Worm (Caenorhabditis elegans) whole organism, L4 larva: ENCODE measurements around the gene T05A10.6.
A peak's percentile ranks its signal among the peaks of the same experiment; 100 is the strongest.

ENCODE experiments used
- F10B5.3 ChIP-seq: sonication (generic microtip); optimal IDR thresholded peaks from 2 replicates; lab custom pipeline; 2016; ENCODE audit warnings: mild to moderate bottlenecking, missing genetic modification characterization, missing compliant biosample characterization
- F37D6.2 ChIP-seq: sonication (generic microtip); optimal IDR thresholded peaks from 2 replicates; lab custom pipeline; 2016; ENCODE audit warnings: mild to moderate bottlenecking, missing genetic modification characterization, missing compliant biosample characterization
- F49E8.2 ChIP-seq: sonication (generic microtip); optimal IDR thresholded peaks from 2 replicates; lab custom pipeline; 2016; ENCODE audit warnings: missing compliant biosample characterization, mild to moderate bottlenecking, missing genetic modification characterization, borderline replicate concordance
- ZK337.2 ChIP-seq: fragments of 200-800 bp; sonication (Bioruptor generic); IDR thresholded peaks from 2 replicates; pipeline ENCODE4 v1.3.6; 2022; ENCODE audit warnings: missing genetic modification reagents, missing genetic modification characterization, missing compliant biosample characterization
- ZK546.5 ChIP-seq, 2 experiments: sonication (generic microtip); optimal IDR thresholded peaks; 2 replicates each; lab custom pipeline; 2017; ENCODE audit warnings: missing biosample characterization in 2 of 2, missing genetic modification characterization in 2 of 2
- ceh-28 ChIP-seq: fragments of 150-350 bp; optimal IDR thresholded peaks from 2 replicates; lab custom pipeline; 2014; ENCODE audit warnings: missing biosample characterization, missing genetic modification reagents, missing genetic modification characterization
- ceh-82 ChIP-seq: sonication (generic microtip); optimal IDR thresholded peaks from 2 replicates; lab custom pipeline; 2017; ENCODE audit warnings: missing biosample characterization, missing genetic modification characterization
- ces-1 ChIP-seq: fragments of 150-350 bp; sonication (generic microtip); optimal IDR thresholded peaks from 4 replicates; lab custom pipeline; 2014; ENCODE audit warnings: missing biosample characterization, missing genetic modification reagents, missing genetic modification characterization
- daf-16 ChIP-seq, 3 experiments: sonication (generic microtip); optimal IDR thresholded peaks; 2 replicates each; lab custom pipeline; 2016 to 2017; ENCODE audit warnings: missing genetic modification characterization in 3 of 3, missing genetic modification reagents in 3 of 3, mild to moderate bottlenecking in 2 of 3, missing compliant biosample characterization in 2 of 3, missing biosample characterization in 1 of 3, moderate library complexity in 1 of 3
- daf-19 ChIP-seq: fragments of 200-800 bp; sonication (Bioruptor generic); conservative IDR thresholded peaks from 2 replicates; pipeline ENCODE4 v1.3.6; 2022; ENCODE audit warnings: missing genetic modification characterization, missing compliant biosample characterization
- dmd-6 ChIP-seq: fragments of 200-800 bp; sonication (Bioruptor generic); IDR thresholded peaks from 2 replicates; pipeline ENCODE4 v1.3.6; 2022; ENCODE audit warnings: missing genetic modification reagents, missing genetic modification characterization, missing compliant biosample characterization
- dmd-8 ChIP-seq: fragments of 200-800 bp; sonication (Bioruptor generic); IDR thresholded peaks from 2 replicates; pipeline ENCODE4 v1.3.6; 2022; ENCODE audit warnings: missing genetic modification characterization, missing compliant biosample characterization
- duxl-1 ChIP-seq: sonication (generic microtip); optimal IDR thresholded peaks from 2 replicates; lab custom pipeline; 2016; ENCODE audit warnings: mild to moderate bottlenecking, missing genetic modification characterization, moderate library complexity, missing compliant biosample characterization; ENCODE audit not compliant: poor library complexity
- dve-1 ChIP-seq: sonication (generic microtip); optimal IDR thresholded peaks from 2 replicates; lab custom pipeline; 2017; ENCODE audit warnings: antibody characterized with exemption, mild to moderate bottlenecking, missing genetic modification characterization, missing compliant biosample characterization; ENCODE audit not compliant: insufficient read depth
- egl-27 ChIP-seq: sonication (generic microtip); optimal IDR thresholded peaks from 3 replicates; lab custom pipeline; 2017; ENCODE audit warnings: missing biosample characterization, missing genetic modification reagents, missing genetic modification characterization
- gei-8 ChIP-seq: fragments of 200-800 bp; sonication (Bioruptor generic); optimal IDR thresholded peaks from 2 replicates; lab custom pipeline; 2018; ENCODE audit warnings: mild to moderate bottlenecking, missing genetic modification characterization, missing compliant biosample characterization
- hif-1 ChIP-seq, 2 experiments: sonication (generic microtip); optimal IDR thresholded peaks; 2 replicates each; lab custom pipeline; 2016 to 2017; ENCODE audit warnings: missing compliant biosample characterization in 2 of 2, missing genetic modification characterization in 2 of 2, missing genetic modification reagents in 2 of 2, missing genotype in 2 of 2, mild to moderate bottlenecking in 1 of 2
- hlh-11 ChIP-seq: fragments of 200-800 bp; sonication (Bioruptor generic); optimal IDR thresholded peaks from 2 replicates; lab custom pipeline; 2018; ENCODE audit warnings: mild to moderate bottlenecking, missing genetic modification characterization, missing compliant biosample characterization
- hlh-30 ChIP-seq: sonication (generic microtip); optimal IDR thresholded peaks from 2 replicates; lab custom pipeline; 2017; ENCODE audit warnings: antibody characterized with exemption, mild to moderate bottlenecking, missing genetic modification characterization, missing compliant biosample characterization; ENCODE audit not compliant: insufficient read depth
- lim-7 ChIP-seq: fragments of 200-800 bp; sonication (Bioruptor generic); IDR thresholded peaks from 2 replicates; pipeline ENCODE4 v1.3.6; 2022; ENCODE audit warnings: missing genetic modification characterization, missing compliant biosample characterization
- lin-1 ChIP-seq: fragments of 200-800 bp; sonication (Bioruptor generic); IDR thresholded peaks from 2 replicates; pipeline ENCODE4 v1.3.6; 2022; ENCODE audit warnings: missing genetic modification reagents, missing genetic modification characterization, missing compliant biosample characterization
- lin-13 ChIP-seq: fragments of 150-350 bp; optimal IDR thresholded peaks from 2 replicates; lab custom pipeline; 2014; ENCODE audit warnings: missing biosample characterization, missing genetic modification reagents, missing genetic modification characterization
- lin-38 ChIP-seq: fragments of 200-800 bp; sonication (Bioruptor generic); IDR thresholded peaks from 2 replicates; pipeline ENCODE4 v1.3.6; 2022; ENCODE audit warnings: missing genetic modification reagents, missing genetic modification characterization, missing compliant biosample characterization
- lsy-2 ChIP-seq, 2 experiments: fragments of 150-350 bp in 1 of 2; sonication (generic microtip) in 1 of 2; optimal IDR thresholded peaks; 2 replicates each; lab custom pipeline; 2014 to 2017; ENCODE audit warnings: missing biosample characterization in 2 of 2, missing genetic modification characterization in 2 of 2
- madf-5 ChIP-seq, 2 experiments: fragments of 200-800 bp; sonication (Bioruptor generic); IDR thresholded peaks; 2 replicates each; pipeline ENCODE4 v1.3.6; 2022; ENCODE audit warnings: missing compliant biosample characterization in 2 of 2, missing genetic modification characterization in 2 of 2
- mdl-1 ChIP-seq, 2 experiments: fragments of 150-350 bp in 1 of 2; sonication (generic microtip) in 1 of 2; optimal IDR thresholded peaks; 2 replicates each; lab custom pipeline; 2014 to 2017; ENCODE audit warnings: missing biosample characterization in 2 of 2, missing genetic modification characterization in 2 of 2
- mep-1 ChIP-seq: fragments of 150-350 bp; sonication (generic microtip); optimal IDR thresholded peaks from 3 replicates; lab custom pipeline; 2014; ENCODE audit warnings: missing biosample characterization, missing genetic modification characterization
- mes-2 ChIP-seq: sonication (generic microtip); optimal IDR thresholded peaks from 2 replicates; lab custom pipeline; 2016; ENCODE audit warnings: missing genotype, mild to moderate bottlenecking, missing genetic modification characterization, missing compliant biosample characterization; ENCODE audit not compliant: poor library complexity, severe bottlenecking
- mxl-2 ChIP-seq: fragments of 200-800 bp; sonication (Bioruptor generic); conservative IDR thresholded peaks from 2 replicates; pipeline ENCODE4 v1.3.6; 2022; ENCODE audit warnings: missing genetic modification reagents, missing genetic modification characterization, missing compliant biosample characterization
- nhr-10 ChIP-seq: fragments of 150-350 bp; optimal IDR thresholded peaks from 2 replicates; lab custom pipeline; 2014; ENCODE audit warnings: missing biosample characterization, missing genetic modification characterization
- nhr-102 ChIP-seq: sonication (generic microtip); optimal IDR thresholded peaks from 2 replicates; lab custom pipeline; 2016; ENCODE audit warnings: mild to moderate bottlenecking, missing genetic modification characterization, moderate library complexity, missing compliant biosample characterization
- nhr-111 ChIP-seq: fragments of 200-800 bp; sonication (Bioruptor generic); optimal IDR thresholded peaks from 2 replicates; lab custom pipeline; 2018; ENCODE audit warnings: mild to moderate bottlenecking, missing genetic modification characterization, missing compliant biosample characterization
- nhr-237 ChIP-seq: sonication (generic microtip); optimal IDR thresholded peaks from 2 replicates; lab custom pipeline; 2017; ENCODE audit warnings: missing biosample characterization, missing genetic modification characterization
- nhr-25 ChIP-seq: sonication (generic microtip); optimal IDR thresholded peaks from 2 replicates; lab custom pipeline; 2017; ENCODE audit warnings: missing genetic modification characterization, mild to moderate bottlenecking, missing compliant biosample characterization, antibody characterized with exemption, moderate library complexity, borderline replicate concordance; ENCODE audit not compliant: insufficient read depth
- nhr-28 ChIP-seq: fragments of 150-350 bp; optimal IDR thresholded peaks from 2 replicates; lab custom pipeline; 2014; ENCODE audit warnings: missing biosample characterization, missing genetic modification characterization
- nhr-41 ChIP-seq: fragments of 200-800 bp; sonication (Bioruptor generic); IDR thresholded peaks from 2 replicates; pipeline ENCODE4 v1.3.6; 2022; ENCODE audit warnings: missing genetic modification reagents, missing genetic modification characterization, missing compliant biosample characterization
- nhr-76 ChIP-seq: fragments of 150-350 bp; optimal IDR thresholded peaks from 2 replicates; lab custom pipeline; 2014; ENCODE audit warnings: missing biosample characterization, missing genetic modification characterization
- nhr-77 ChIP-seq: fragments of 150-350 bp; optimal IDR thresholded peaks from 2 replicates; lab custom pipeline; 2014; ENCODE audit warnings: missing biosample characterization, missing genetic modification characterization
- pha-4 ChIP-seq, 2 experiments: fragments of 150-350 bp in 1 of 2; fragments of 200-800 bp in 1 of 2; sonication (Bioruptor generic) in 1 of 2; IDR thresholded peaks in 1 of 2; optimal IDR thresholded peaks in 1 of 2; 2 replicates each; pipeline versions ENCODE4 v1.3.6 to Lab custom; 2014 to 2022; ENCODE audit warnings: missing genetic modification characterization in 2 of 2, missing genetic modification reagents in 2 of 2, missing biosample characterization in 1 of 2, missing compliant biosample characterization in 1 of 2
- php-3 ChIP-seq: fragments of 200-800 bp; sonication (Bioruptor generic); IDR thresholded peaks from 2 replicates; pipeline ENCODE4 v1.3.6; 2022; ENCODE audit warnings: missing genetic modification reagents, missing genetic modification characterization, missing compliant biosample characterization
- sdz-12 ChIP-seq: fragments of 200-800 bp; sonication (Bioruptor generic); optimal IDR thresholded peaks from 2 replicates; lab custom pipeline; 2018; ENCODE audit warnings: mild to moderate bottlenecking, missing genetic modification characterization, missing compliant biosample characterization
- set-16 ChIP-seq: fragments of 200-800 bp; sonication (Bioruptor generic); IDR thresholded peaks from 2 replicates; pipeline ENCODE4 v1.3.6; 2022; ENCODE audit warnings: missing genetic modification reagents, missing genetic modification characterization, missing compliant biosample characterization
- spr-3 ChIP-seq: fragments of 200-800 bp; sonication (Bioruptor generic); optimal IDR thresholded peaks from 2 replicates; lab custom pipeline; 2018; ENCODE audit warnings: mild to moderate bottlenecking, missing genetic modification characterization, missing compliant biosample characterization
- tra-1 ChIP-seq: fragments of 200-800 bp; sonication (Bioruptor generic); IDR thresholded peaks from 2 replicates; pipeline ENCODE4 v1.3.6; 2022; ENCODE audit warnings: missing genetic modification reagents, missing genetic modification characterization, missing compliant biosample characterization
- vab-7 ChIP-seq: fragments of 200-800 bp; sonication (Bioruptor generic); IDR thresholded peaks from 2 replicates; pipeline ENCODE4 v1.3.6; 2022; ENCODE audit warnings: missing genetic modification reagents, missing genetic modification characterization, missing compliant biosample characterization
- zag-1 ChIP-seq: fragments of 150-350 bp; optimal IDR thresholded peaks from 2 replicates; lab custom pipeline; 2014; ENCODE audit warnings: missing biosample characterization, missing genetic modification characterization
- zfp-2 ChIP-seq: sonication (generic microtip); optimal IDR thresholded peaks from 2 replicates; lab custom pipeline; 2016; ENCODE audit warnings: mild to moderate bottlenecking, missing genetic modification characterization, missing compliant biosample characterization
- zip-11 ChIP-seq: fragments of 200-800 bp; sonication (Bioruptor generic); IDR thresholded peaks from 2 replicates; pipeline ENCODE4 v1.3.6; 2022; ENCODE audit warnings: missing genetic modification characterization, missing compliant biosample characterization
- ztf-11 ChIP-seq: fragments of 150-350 bp; optimal IDR thresholded peaks from 2 replicates; lab custom pipeline; 2014; ENCODE audit warnings: missing biosample characterization, missing genetic modification characterization

T05A10.6 gene

DNA sequence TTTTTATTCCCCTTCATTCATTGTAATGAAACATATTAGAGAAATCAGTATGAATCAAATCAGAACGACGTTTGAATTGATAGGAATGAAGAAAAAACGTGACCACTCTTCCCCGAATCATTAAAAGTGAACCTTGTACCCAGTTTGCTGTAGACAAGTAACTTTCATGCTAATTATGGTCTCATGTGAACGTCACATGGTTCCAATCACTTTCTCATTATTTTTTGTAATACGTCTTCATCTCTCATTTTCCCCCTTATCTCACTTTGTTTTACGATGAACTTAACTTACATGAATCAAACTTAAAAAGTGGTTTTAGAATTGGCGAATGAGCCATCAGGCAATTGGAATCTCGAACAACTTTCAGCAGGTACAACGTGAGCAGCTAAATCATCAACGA is 21.8 kb downstream of the T05A10.6 start:
- no peak for TF ChIP-seq ZK546.5 (tag; optimal IDR thresholded peaks at IDR 0.05; lab: Kevin White, UChicago)
- no peak for TF ChIP-seq vab-7
- TF ChIP-seq mep-1 = peak; percentile 51
- TF ChIP-seq nhr-237 (tag; lab: Kevin White, UChicago) = no peak
- TF ChIP-seq php-3 (GFP tag; lab: Robert Waterston, UW) = peak; percentile 70; the same call in 1 of the 2 replicates
- peak; percentile 50 for TF ChIP-seq hlh-11 (tag; lab: Kevin White, UChicago)
- TF ChIP-seq lin-1 (GFP tag; lab: Robert Waterston, UW) = no peak
- TF ChIP-seq nhr-77 (tag; lab: Kevin White, UChicago) = peak; percentile 10
- TF ChIP-seq hlh-30 (tag; lab: Kevin White, UChicago) = peak; percentile 92
- no peak for TF ChIP-seq nhr-102
- TF ChIP-seq mdl-1 (tag; optimal IDR thresholded peaks at IDR 0.05; lab: Kevin White, UChicago) = peak in 1 of 2 experiments; percentile 44
- TF ChIP-seq nhr-25 (tag; lab: Kevin White, UChicago) = no peak
- TF ChIP-seq daf-19 (GFP tag; lab: Robert Waterston, UW) = no peak
- no peak for TF ChIP-seq zfp-2 (tag; lab: Kevin White, UChicago)
- TF ChIP-seq zip-11 (GFP tag; lab: Robert Waterston, UW) = no peak
- no peak for TF ChIP-seq duxl-1 (tag; lab: Kevin White, UChicago)
- TF ChIP-seq daf-16 (GFP tag; optimal IDR thresholded peaks at IDR 0.05; lab: Kevin White, UChicago) = no peak
- peak; percentile 15 for TF ChIP-seq daf-16 (tag; optimal IDR thresholded peaks at IDR 0.05; lab: Kevin White, UChicago)
- no peak for TF ChIP-seq madf-5 (GFP tag; IDR thresholded peaks at IDR 0.05; lab: Robert Waterston, UW)
- TF ChIP-seq F49E8.2 (tag; lab: Kevin White, UChicago) = no peak
- TF ChIP-seq lim-7 = no peak
- peak; percentile 73 for TF ChIP-seq dmd-6
- TF ChIP-seq lsy-2 (tag; optimal IDR thresholded peaks at IDR 0.05; lab: Kevin White, UChicago) = peak in 1 of 2 experiments; percentile 46
- peak; percentile 80 for TF ChIP-seq dve-1 (tag; lab: Kevin White, UChicago)
- peak; percentile 70; the same call in 1 of the 2 replicates for TF ChIP-seq mxl-2
- TF ChIP-seq tra-1 (GFP tag; lab: Robert Waterston, UW) = 0 out of 2 replicates have a peak, but pooled peaks have one; percentile 47
- TF ChIP-seq nhr-111 (GFP tag; lab: Kevin White, UChicago) = no peak
- TF ChIP-seq ceh-28 (tag; lab: Kevin White, UChicago) = no peak
- peak; percentile 48 for TF ChIP-seq nhr-28 (tag; lab: Kevin White, UChicago)

ce11 chrX:10772165-10772584 is 22.4 kb downstream of the T05A10.6 start:
- TF ChIP-seq F10B5.3 (no peak), zag-1 (tag; lab: Kevin White, UChicago) (no peak), lin-38 (GFP tag; lab: Robert Waterston, UW) (no peak), nhr-10 (tag; lab: Kevin White, UChicago) (peak; percentile 90), ces-1 (no peak), gei-8 (GFP tag; lab: Kevin White, UChicago) (peak; percentile 48), pha-4 (GFP tag; IDR thresholded peaks at IDR 0.05; lab: Robert Waterston, UW) (0 out of 2 replicates have a peak, but pooled peaks have one; percentile 46), pha-4 (tag; optimal IDR thresholded peaks at IDR 0.05; lab: Kevin White, UChicago) (peak; percentile 45), lim-7 (no peak), mes-2 (tag; lab: Kevin White, UChicago) (peak; percentile 59), spr-3 (GFP tag; lab: Kevin White, UChicago) (no peak), sdz-12 (GFP tag; lab: Kevin White, UChicago) (no peak), nhr-111 (GFP tag; lab: Kevin White, UChicago) (no peak), lin-13 (peak; percentile 36), ZK337.2 (no peak), ztf-11 (tag; lab: Kevin White, UChicago) (no peak), nhr-41 (no peak), egl-27 (tag; lab: Kevin White, UChicago) (no peak), ceh-82 (tag; lab: Kevin White, UChicago) (no peak), F37D6.2 (tag; lab: Kevin White, UChicago) (no peak), dmd-8 (GFP tag; lab: Robert Waterston, UW) (no peak), set-16 (GFP tag; lab: Robert Waterston, UW) (no peak), hif-1 (tag; optimal IDR thresholded peaks at IDR 0.05; lab: Kevin White, UChicago) (peak in 1 of 2 experiments; percentile 45), nhr-76 (tag; lab: Kevin White, UChicago) (peak; percentile 24)
